Worm (Caenorhabditis elegans): ENCODE results near the gene Y39A3B.7.

ce11 chrIII:1982597-1983244, 2.0 kb downstream of the Y39A3B.7 start, which contains the start of gene srd-66:
- TF ChIP-seq tbx-2 (tag; optimal IDR thresholded peaks at IDR 0.05) (no peak), pqm-1 (tag; optimal IDR thresholded peaks at IDR 0.05) (no peak), fkh-10 (GFP tag; optimal IDR thresholded peaks at IDR 0.05) (no peak)

All from whole organism, late embryonic.